Worm (Caenorhabditis elegans): Measurements from ENCODE around the gene C01C10.2.

Gene C01C10.2

ce11 chrX:7431165-7431564, 6.8 kb downstream of the C01C10.2 start, which contains the start of gene clc-2:
TSS of gene clc-2 (plus strand) at chrX:7431465.
- no peak for TF ChIP-seq eor-1 (tag; optimal IDR thresholded peaks at IDR 0.05)
- TF ChIP-seq sea-2 (GFP tag; optimal IDR thresholded peaks at IDR 0.05): no peak
- no peak for TF ChIP-seq nhr-25 (tag; optimal IDR thresholded peaks at IDR 0.05)
- no peak for TF ChIP-seq pqm-1 (tag; optimal IDR thresholded peaks at IDR 0.05)
- TF ChIP-seq fos-1 (tag; optimal IDR thresholded peaks at IDR 0.05): no peak
- no peak for TF ChIP-seq ama-1 (optimal IDR thresholded peaks at IDR 0.05)
- no peak for TF ChIP-seq fkh-2 (tag; optimal IDR thresholded peaks at IDR 0.05)
- TF ChIP-seq egl-5 (tag; optimal IDR thresholded peaks at IDR 0.05): no peak
- no peak for TF ChIP-seq nhr-23 (tag; optimal IDR thresholded peaks at IDR 0.05)
- no peak for TF ChIP-seq elt-3 (tag; optimal IDR thresholded peaks at IDR 0.05)

DNA sequence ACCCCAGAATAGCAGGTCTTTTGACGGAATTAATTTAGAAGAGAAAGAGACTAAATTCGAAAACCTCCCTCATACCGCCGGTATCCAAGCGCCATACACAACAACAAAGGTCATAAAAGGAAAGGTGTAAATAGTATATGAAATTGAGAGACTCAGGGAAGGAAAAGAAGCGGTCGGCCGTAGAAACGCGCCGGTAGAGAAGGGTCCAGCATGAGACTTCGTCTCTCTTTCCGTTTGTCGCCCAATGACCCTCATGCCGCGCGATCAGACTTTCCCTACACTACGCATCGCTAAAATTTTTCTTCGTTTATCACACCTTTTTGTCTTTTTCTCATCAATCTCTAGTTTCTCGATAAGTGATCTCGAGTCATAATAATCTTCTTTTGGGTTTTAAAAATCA, 7.4 kb downstream of the C01C10.2 start:
- no peak for TF ChIP-seq lsy-12 (tag; optimal IDR thresholded peaks at IDR 0.05)
- TF ChIP-seq nhr-237 (tag; optimal IDR thresholded peaks at IDR 0.05): no peak
- TF ChIP-seq ama-1 (optimal IDR thresholded peaks at IDR 0.05): no peak
- TF ChIP-seq snpc-4 (tag; optimal IDR thresholded peaks at IDR 0.05): no peak
- TF ChIP-seq tbx-2 (tag; optimal IDR thresholded peaks at IDR 0.05): no peak
- no peak for TF ChIP-seq egl-5 (tag; optimal IDR thresholded peaks at IDR 0.05)
- no peak for TF ChIP-seq unc-62 (GFP tag; optimal IDR thresholded peaks at IDR 0.05)
- no peak for TF ChIP-seq R02D3.7 (tag; optimal IDR thresholded peaks at IDR 0.05)
- peak; percentile 31 for TF ChIP-seq hmg-11 (tag; optimal IDR thresholded peaks at IDR 0.05)
- TF ChIP-seq ceh-28 (tag; optimal IDR thresholded peaks at IDR 0.05): no peak
- TF ChIP-seq nhr-25 (tag; optimal IDR thresholded peaks at IDR 0.05): peak; percentile 54
- no peak for TF ChIP-seq nhr-77 (tag; optimal IDR thresholded peaks at IDR 0.05)
- no peak for TF ChIP-seq ztf-4 (tag; optimal IDR thresholded peaks at IDR 0.05)
- TF ChIP-seq skn-1 (tag; optimal IDR thresholded peaks at IDR 0.05): no peak
- no peak for TF ChIP-seq elt-2 (tag; optimal IDR thresholded peaks at IDR 0.05)
- no peak for TF ChIP-seq fkh-10 (GFP tag; optimal IDR thresholded peaks at IDR 0.05)
- no peak for TF ChIP-seq lin-15B (tag; optimal IDR thresholded peaks at IDR 0.05)
- peak; percentile 20 for TF ChIP-seq nhr-23 (tag; optimal IDR thresholded peaks at IDR 0.05)
- no peak for TF ChIP-seq egl-27 (tag; optimal IDR thresholded peaks at IDR 0.05)
- TF ChIP-seq ceh-9 (tag; optimal IDR thresholded peaks at IDR 0.05): no peak

DNA sequence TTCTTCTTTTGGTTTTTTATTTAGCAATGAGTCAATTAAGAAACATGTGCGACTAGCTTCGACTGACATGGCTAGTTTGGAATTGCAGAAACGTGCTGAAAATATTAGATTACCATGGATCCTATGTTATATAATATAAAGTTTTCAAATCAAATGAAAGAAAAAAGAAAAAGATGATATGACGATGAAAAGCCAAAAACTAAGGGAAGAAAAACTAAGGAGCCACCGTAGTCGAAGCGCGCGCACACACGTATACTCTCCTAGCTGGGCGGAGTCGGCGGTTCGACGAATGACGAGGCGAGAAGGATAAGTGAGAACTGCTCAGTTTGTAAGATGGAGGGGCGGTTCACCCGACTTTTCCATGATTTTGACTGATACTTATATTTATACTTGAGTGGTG, 13.1 kb downstream of the C01C10.2 start, which contains the start of gene mnm-2:
mnm-2 (minus strand) TSS at position 101 of the 400 bp plus-strand sequence.
- TF ChIP-seq nhr-11 (tag; optimal IDR thresholded peaks at IDR 0.05) (no peak), lsy-12 (tag; optimal IDR thresholded peaks at IDR 0.05) (no peak), elt-2 (tag; optimal IDR thresholded peaks at IDR 0.05) (no peak), lin-15B (tag; optimal IDR thresholded peaks at IDR 0.05) (no peak), ceh-9 (tag; optimal IDR thresholded peaks at IDR 0.05) (no peak), tbx-2 (tag; optimal IDR thresholded peaks at IDR 0.05) (no peak), pha-4 (tag; optimal IDR thresholded peaks at IDR 0.05) (no peak), nhr-25 (tag; optimal IDR thresholded peaks at IDR 0.05) (no peak), sea-2 (GFP tag; optimal IDR thresholded peaks at IDR 0.05) (no peak), pqm-1 (tag; optimal IDR thresholded peaks at IDR 0.05) (no peak), nhr-237 (tag; optimal IDR thresholded peaks at IDR 0.05) (no peak), hmg-11 (tag; optimal IDR thresholded peaks at IDR 0.05) (no peak), eor-1 (tag; optimal IDR thresholded peaks at IDR 0.05) (no peak), jun-1 (tag; optimal IDR thresholded peaks at IDR 0.05) (no peak), nhr-77 (tag; optimal IDR thresholded peaks at IDR 0.05) (no peak)

- TF ChIP-seq pqm-1 (tag; optimal IDR thresholded peaks at IDR 0.05) (no peak), hmg-11 (tag; optimal IDR thresholded peaks at IDR 0.05) (no peak), elt-1 (tag; optimal IDR thresholded peaks at IDR 0.05) (no peak)
These were observed 17.3 kb downstream of the C01C10.2 start, which contains the start of gene C10A4.9 for ce11 chrX:7420571-7420970. TSS of gene C10A4.9 (plus strand) at chrX:7420871.

DNA sequence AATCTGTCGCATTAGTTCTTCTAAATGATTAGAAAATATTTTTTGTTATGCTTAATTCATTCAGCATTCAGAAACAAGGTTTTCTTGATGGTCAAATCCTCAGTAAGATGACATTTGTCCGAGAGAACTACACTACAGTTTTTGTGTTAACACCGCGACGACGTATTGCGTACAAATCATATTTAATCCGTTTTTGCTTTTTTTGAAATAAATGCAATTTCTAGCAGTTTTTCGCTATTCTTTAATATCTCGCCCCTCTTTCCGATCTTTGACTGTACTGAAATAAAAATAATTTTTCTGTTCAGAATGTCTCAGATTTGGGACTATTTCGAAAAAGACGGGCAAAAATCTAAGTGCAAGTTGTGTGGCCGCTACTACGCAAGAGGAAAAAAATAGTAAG, 21.8 kb downstream of the C01C10.2 start, which contains the start of gene C10A4.1:
C10A4.1 (plus strand) TSS at position 301 of the 400 bp plus-strand sequence.
- TF ChIP-seq daf-12 (tag; optimal IDR thresholded peaks at IDR 0.05): no peak
- no peak for TF ChIP-seq lin-15B (tag; optimal IDR thresholded peaks at IDR 0.05)
- no peak for TF ChIP-seq ceh-9 (tag; optimal IDR thresholded peaks at IDR 0.05)
- TF ChIP-seq ceh-28 (tag; optimal IDR thresholded peaks at IDR 0.05): no peak
- no peak for TF ChIP-seq unc-39 (tag; optimal IDR thresholded peaks at IDR 0.05)
- TF ChIP-seq snpc-4 (tag; optimal IDR thresholded peaks at IDR 0.05): no peak
- no peak for TF ChIP-seq R02D3.7 (tag; optimal IDR thresholded peaks at IDR 0.05)
- TF ChIP-seq aly-2 (tag; optimal IDR thresholded peaks at IDR 0.05): no peak

Data from whole organism, L3 larva.